Fruit fly (Drosophila melanogaster): ENCODE measurements around the gene Keap1.
A peak's percentile ranks its signal among the peaks of the same experiment; 100 is the strongest.

Keap1 gene

DNA sequence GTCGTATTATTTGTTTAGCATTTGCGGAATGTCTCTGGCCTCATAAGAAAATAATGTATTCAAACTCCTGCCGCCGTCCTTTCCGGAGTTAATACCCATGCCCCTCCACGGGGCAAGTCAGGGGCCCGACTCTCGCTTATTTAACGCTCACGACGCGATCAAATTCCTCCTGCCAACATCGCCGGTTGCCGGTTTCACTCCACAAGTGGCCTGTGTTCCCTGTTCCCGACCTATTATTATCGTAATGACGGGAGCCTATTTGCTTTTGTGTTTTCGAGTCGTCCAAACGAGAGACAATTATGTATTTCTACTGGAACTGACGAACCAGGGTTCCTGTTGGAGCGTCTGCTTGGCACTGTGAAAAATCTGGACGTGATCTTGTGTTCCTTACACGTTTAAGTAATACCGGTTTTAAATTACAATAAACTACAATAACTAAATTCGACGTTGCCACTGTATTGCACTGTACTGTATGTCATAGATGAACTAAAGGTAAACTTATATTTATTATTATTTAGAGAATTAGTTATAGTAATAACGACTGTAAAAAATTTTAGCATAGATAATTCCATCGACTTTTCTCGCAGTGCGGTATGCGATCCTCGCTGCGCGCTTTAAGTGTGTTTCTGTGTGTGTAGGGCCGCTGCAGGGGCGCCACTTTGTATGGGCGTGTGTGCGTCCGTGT, 27.1 kb downstream of the Keap1 start (continued):
- TF ChIP-seq run (tag; optimal IDR thresholded peaks at IDR 0.05) (no peak), Six4 (GFP tag; optimal IDR thresholded peaks at IDR 0.05) (no peak), CG15269 (tag; optimal IDR thresholded peaks at IDR 0.05) (no peak), stc (GFP tag; IDR thresholded peaks at IDR 0.05) (no peak), fd102C (GFP tag; optimal IDR thresholded peaks at IDR 0.05) (peak; percentile 81), CG7987 (GFP tag; optimal IDR thresholded peaks at IDR 0.05) (no peak), stwl (tag; optimal IDR thresholded peaks at IDR 0.05) (no peak), CG12942 (GFP tag; optimal IDR thresholded peaks at IDR 0.05) (no peak), CG10431 (GFP tag; optimal IDR thresholded peaks at IDR 0.05) (no peak), Aef1 (GFP tag; IDR thresholded peaks at IDR 0.05) (no peak), CG12744 (GFP tag; optimal IDR thresholded peaks at IDR 0.05) (no peak), lmd (GFP tag; IDR thresholded peaks at IDR 0.05) (peak; percentile 13; the same call in 1 of the 2 replicates), cwo (GFP tag; optimal IDR thresholded peaks at IDR 0.05) (no peak), pzg (GFP tag; optimal IDR thresholded peaks at IDR 0.05) (no peak), CG32772 (GFP tag; IDR thresholded peaks at IDR 0.05) (no peak), CG10565 (GFP tag; optimal IDR thresholded peaks at IDR 0.05) (no peak), sna (GFP tag; IDR thresholded peaks at IDR 0.05; ENCODE audit: partially characterized antibody) (no peak), wor (GFP tag; IDR thresholded peaks at IDR 0.05) (no peak), vfl (GFP tag; optimal IDR thresholded peaks at IDR 0.05) (no peak), gcm2 (GFP tag; optimal IDR thresholded peaks at IDR 0.05) (no peak), Sox100B (GFP tag; optimal IDR thresholded peaks at IDR 0.05) (no peak), CG6683 (GFP tag; optimal IDR thresholded peaks at IDR 0.05) (no peak), CG14965 (GFP tag; optimal IDR thresholded peaks at IDR 0.05; ENCODE audit: borderline replicate concordance) (no peak), disco-r (GFP tag; optimal IDR thresholded peaks at IDR 0.05) (no peak), jing (GFP tag; optimal IDR thresholded peaks at IDR 0.05) (no peak), gfzf (GFP tag; optimal IDR thresholded peaks at IDR 0.05) (no peak), croc (GFP tag; conservative IDR thresholded peaks at IDR 0.05) (peak; percentile 46; the same call in 2 of the 3 replicates), CG16813 (GFP tag; IDR thresholded peaks at IDR 0.05; ENCODE audit: partially characterized antibody) (no peak), Dip2 (GFP tag; IDR thresholded peaks at IDR 0.05) (no peak), fru (optimal IDR thresholded peaks at IDR 0.05) (no peak), CG10321 (GFP tag; IDR thresholded peaks at IDR 0.05) (no peak), Hr3 (GFP tag; optimal IDR thresholded peaks at IDR 0.05) (peak; percentile 39), CG12104 (GFP tag; optimal IDR thresholded peaks at IDR 0.05) (no peak), aop (GFP tag; IDR thresholded peaks at IDR 0.05) (no peak), CG31388 (GFP tag; optimal IDR thresholded peaks at IDR 0.05) (no peak), slp2 (GFP tag; optimal IDR thresholded peaks at IDR 0.05) (no peak), Taf1 (GFP tag; IDR thresholded peaks at IDR 0.05) (no peak), btn (GFP tag; optimal IDR thresholded peaks at IDR 0.05) (no peak), dmrt99B (tag; optimal IDR thresholded peaks at IDR 0.05) (no peak), Chrac-16 (GFP tag; optimal IDR thresholded peaks at IDR 0.05) (peak; percentile 48), dati (GFP tag; IDR thresholded peaks at IDR 0.05) (no peak), CG16815 (GFP tag; optimal IDR thresholded peaks at IDR 0.05) (peak; percentile 83), Poxn (GFP tag; IDR thresholded peaks at IDR 0.05) (no peak), Oaz (GFP tag; IDR thresholded peaks at IDR 0.05) (no peak), CG3281 (GFP tag; optimal IDR thresholded peaks at IDR 0.05) (no peak), ssp (GFP tag; IDR thresholded peaks at IDR 0.05) (0 out of 2 replicates have a peak, but pooled peaks have one; percentile 15), CG34224 (GFP tag; IDR thresholded peaks at IDR 0.05; ENCODE audit: partially characterized antibody) (no peak), CG1602 (GFP tag; optimal IDR thresholded peaks at IDR 0.05) (peak; percentile 52), Vsx1 (GFP tag; optimal IDR thresholded peaks at IDR 0.05) (no peak), CG1832 (GFP tag; optimal IDR thresholded peaks at IDR 0.05) (no peak), GATAe (GFP tag; conservative IDR thresholded peaks at IDR 0.05) (no peak)

All from whole organism, embryonic.